Fruit fly (Drosophila melanogaster) whole organism, embryonic: ENCODE measurements around the gene Caper.
A peak's percentile ranks its signal among the peaks of the same experiment; 100 is the strongest.

Experiments used
- Aef1 ChIP-seq: fragments of 200-800 bp; sonication (Bioruptor generic); IDR thresholded peaks from 3 replicates; pipeline ENCODE4 v1.3.6; 2022; ENCODE audit warnings: missing biosample characterization, missing genetic modification characterization
- CG10267 ChIP-seq: fragments of 200-800 bp; sonication (Bioruptor generic); optimal IDR thresholded peaks from 2 replicates; lab custom pipeline; 2018; ENCODE audit warnings: missing biosample characterization, mild to moderate bottlenecking, missing genetic modification characterization, moderate library complexity
- CG10543 ChIP-seq: fragments of 200-800 bp; sonication (Bioruptor generic); optimal IDR thresholded peaks from 3 replicates; lab custom pipeline; 2017; ENCODE audit warnings: missing biosample characterization, mild to moderate bottlenecking, missing genetic modification characterization, moderate library complexity
- CG12155 ChIP-seq: fragments of 200-800 bp; sonication (Bioruptor generic); optimal IDR thresholded peaks from 3 replicates; lab custom pipeline; 2016; ENCODE audit warnings: missing biosample characterization, missing genetic modification characterization
- CG12659 ChIP-seq: fragments of 200-800 bp; sonication (Bioruptor generic); optimal IDR thresholded peaks from 3 replicates; lab custom pipeline; 2017; ENCODE audit warnings: mild to moderate bottlenecking, missing biosample characterization, missing genetic modification reagents, missing genetic modification characterization
- CG13123 ChIP-seq: fragments of 200-800 bp; sonication (Bioruptor generic); optimal IDR thresholded peaks from 2 replicates; lab custom pipeline; 2016; ENCODE audit warnings: missing biosample characterization, missing genetic modification characterization
- CG1647 ChIP-seq: fragments of 200-800 bp; sonication (Bioruptor generic); optimal IDR thresholded peaks from 3 replicates; lab custom pipeline; 2016; ENCODE audit warnings: missing biosample characterization, missing genetic modification characterization
- CG16813 ChIP-seq: fragments of 200-800 bp; sonication (Bioruptor generic); IDR thresholded peaks from 3 replicates; pipeline ENCODE4 v1.3.6; 2022; ENCODE audit warnings: missing biosample characterization, missing genetic modification characterization; ENCODE audit not compliant: partially characterized antibody
- CG17568 ChIP-seq: fragments of 200-800 bp; sonication (Bioruptor generic); optimal IDR thresholded peaks from 2 replicates; lab custom pipeline; 2018; ENCODE audit warnings: missing biosample characterization, mild to moderate bottlenecking, missing genetic modification characterization, moderate library complexity
- CG17829 ChIP-seq: fragments of 200-800 bp; optimal IDR thresholded peaks from 2 replicates; lab custom pipeline; 2019; ENCODE audit warnings: missing biosample characterization, mild to moderate bottlenecking, missing genetic modification characterization, moderate library complexity
- CG32532 ChIP-seq: fragments of 200-800 bp; sonication (Bioruptor generic); IDR thresholded peaks from 2 replicates; pipeline ENCODE4 v1.3.6; 2022; ENCODE audit warnings: missing biosample characterization, missing genetic modification characterization
- CG33213 ChIP-seq: fragments of 200-800 bp; sonication (Bioruptor generic); optimal IDR thresholded peaks from 3 replicates; lab custom pipeline; 2016; ENCODE audit warnings: missing biosample characterization, missing genetic modification characterization
- CG4617 ChIP-seq: fragments of 200-800 bp; sonication (Bioruptor generic); optimal IDR thresholded peaks from 3 replicates; lab custom pipeline; 2016; ENCODE audit warnings: missing biosample characterization, missing genetic modification characterization, borderline replicate concordance
- CG4707 ChIP-seq: fragments of 200-800 bp; sonication (Bioruptor generic); optimal IDR thresholded peaks from 2 replicates; lab custom pipeline; 2018; ENCODE audit warnings: missing biosample characterization, mild to moderate bottlenecking, missing genetic modification characterization, moderate library complexity
- CG6765 ChIP-seq: fragments of 200-800 bp; sonication (Bioruptor generic); optimal IDR thresholded peaks from 3 replicates; lab custom pipeline; 2017; ENCODE audit warnings: missing biosample characterization, mild to moderate bottlenecking, missing genetic modification characterization
- CG9727 ChIP-seq: fragments of 200-800 bp; sonication (Bioruptor generic); optimal IDR thresholded peaks from 3 replicates; lab custom pipeline; 2017; ENCODE audit warnings: missing biosample characterization, mild to moderate bottlenecking, missing genetic modification characterization
- CG9797 ChIP-seq: fragments of 200-800 bp; sonication (Bioruptor generic); optimal IDR thresholded peaks from 3 replicates; lab custom pipeline; 2018; ENCODE audit warnings: missing biosample characterization, mild to moderate bottlenecking, missing genetic modification characterization
- CG9932 ChIP-seq: fragments of 200-800 bp; sonication (Bioruptor generic); IDR thresholded peaks from 2 replicates; pipeline ENCODE4 v1.3.6; 2022; ENCODE audit warnings: missing biosample characterization, missing genetic modification characterization
- Camta ChIP-seq: fragments of 200-800 bp; sonication (Bioruptor generic); optimal IDR thresholded peaks from 2 replicates; lab custom pipeline; 2016; ENCODE audit warnings: missing biosample characterization, missing genetic modification characterization
- Dbx ChIP-seq: fragments of 200-800 bp; sonication (Bioruptor generic); IDR thresholded peaks from 3 replicates; pipeline ENCODE4 v1.3.6; 2022; ENCODE audit warnings: missing biosample characterization, missing genetic modification characterization
- E2f1 ChIP-seq: fragments of 200-800 bp; sonication (Bioruptor generic); IDR thresholded peaks from 2 replicates; pipeline ENCODE4 v1.3.6; 2022; ENCODE audit warnings: missing biosample characterization, missing genetic modification characterization
- Fer1 ChIP-seq: fragments of 200-800 bp; sonication (Bioruptor generic); optimal IDR thresholded peaks from 2 replicates; lab custom pipeline; 2017; ENCODE audit warnings: missing biosample characterization, mild to moderate bottlenecking, missing genetic modification characterization
- H2.0 ChIP-seq: fragments of 200-800 bp; sonication (Bioruptor generic); IDR thresholded peaks from 2 replicates; pipeline ENCODE4 v1.3.6; 2022; ENCODE audit warnings: missing biosample characterization, missing genetic modification characterization
- HmgD ChIP-seq: fragments of 200-800 bp; sonication (Bioruptor generic); optimal IDR thresholded peaks from 3 replicates; lab custom pipeline; 2016; ENCODE audit warnings: missing biosample characterization, missing genetic modification characterization
- Hmr ChIP-seq: fragments of 200-800 bp; sonication (Bioruptor generic); optimal IDR thresholded peaks from 3 replicates; lab custom pipeline; 2017; ENCODE audit warnings: mild to moderate bottlenecking, missing biosample characterization, missing genetic modification reagents, missing genetic modification characterization
- MBD-R2 ChIP-seq: fragments of 200-800 bp; sonication (Bioruptor generic); IDR thresholded peaks from 2 replicates; pipeline ENCODE4 v1.3.6; 2022; ENCODE audit warnings: missing biosample characterization, missing genetic modification characterization
- Meics ChIP-seq: fragments of 200-800 bp; sonication (Bioruptor generic); optimal IDR thresholded peaks from 2 replicates; lab custom pipeline; 2017; ENCODE audit warnings: missing biosample characterization, mild to moderate bottlenecking, missing genetic modification characterization
- NC2β ChIP-seq: fragments of 200-800 bp; sonication (Bioruptor generic); optimal IDR thresholded peaks from 2 replicates; lab custom pipeline; 2016; ENCODE audit warnings: missing biosample characterization, missing genetic modification characterization
- NfI ChIP-seq: fragments of 200-800 bp; sonication (Bioruptor generic); optimal IDR thresholded peaks from 3 replicates; lab custom pipeline; 2018; ENCODE audit warnings: missing biosample characterization, mild to moderate bottlenecking, missing genetic modification characterization, moderate library complexity
- Rfx ChIP-seq: fragments of 200-800 bp; sonication (Bioruptor generic); IDR thresholded peaks from 2 replicates; pipeline ENCODE4 v1.3.6; 2022; ENCODE audit warnings: missing biosample characterization, missing genetic modification characterization
- Sry-δ ChIP-seq: fragments of 200-800 bp; sonication (Bioruptor generic); optimal IDR thresholded peaks from 2 replicates; lab custom pipeline; 2016; ENCODE audit warnings: missing biosample characterization, missing genetic modification characterization
- btn ChIP-seq: fragments of 200-800 bp; sonication (Bioruptor generic); optimal IDR thresholded peaks from 2 replicates; lab custom pipeline; 2016; ENCODE audit warnings: missing biosample characterization, missing genetic modification characterization
- cad ChIP-seq: fragments of >200 bp; optimal IDR thresholded peaks from 2 replicates; lab custom pipeline; 2017; ENCODE audit warnings: missing biosample characterization, missing genetic modification characterization
- crp ChIP-seq, 2 experiments: fragments of 200-800 bp; sonication (Bioruptor generic); optimal IDR thresholded peaks; 2 replicates in 1 of 2; 3 replicates in 1 of 2; lab custom pipeline; 2017; ENCODE audit warnings: missing biosample characterization in 2 of 2, missing genetic modification characterization in 2 of 2, mild to moderate bottlenecking in 1 of 2, moderate library complexity in 1 of 2
- disco-r ChIP-seq: fragments of 200-800 bp; sonication (Bioruptor generic); optimal IDR thresholded peaks from 2 replicates; lab custom pipeline; 2016; ENCODE audit warnings: missing biosample characterization, missing genetic modification characterization
- hkb ChIP-seq, 2 experiments: fragments of 200-800 bp in 1 of 2; fragments of >200 bp in 1 of 2; sonication (Bioruptor generic) in 1 of 2; IDR thresholded peaks in 1 of 2; optimal IDR thresholded peaks in 1 of 2; 2 replicates each; pipeline versions ENCODE4 v1.3.6 to Lab custom; 2017 to 2022; ENCODE audit warnings: missing biosample characterization in 1 of 2, missing genetic modification characterization in 1 of 2
- ind ChIP-seq: fragments of 200-800 bp; sonication (Bioruptor generic); optimal IDR thresholded peaks from 3 replicates; lab custom pipeline; 2016; ENCODE audit warnings: missing biosample characterization, missing genetic modification characterization
- klu ChIP-seq: fragments of 200-800 bp; sonication (Bioruptor generic); IDR thresholded peaks from 2 replicates; pipeline ENCODE4 v1.3.6; 2022; ENCODE audit warnings: missing biosample characterization, missing genetic modification characterization
- lov ChIP-seq, 2 experiments: fragments of 200-800 bp in 1 of 2; fragments of >200 bp in 1 of 2; sonication (Bioruptor generic) in 1 of 2; IDR thresholded peaks in 1 of 2; optimal IDR thresholded peaks in 1 of 2; 2 replicates in 1 of 2; 3 replicates in 1 of 2; pipeline versions ENCODE4 v1.3.6 to Lab custom; 2017 to 2022; ENCODE audit warnings: missing biosample characterization in 1 of 2, missing genetic modification characterization in 1 of 2
- nerfin-1 ChIP-seq: fragments of 200-800 bp; sonication (Bioruptor generic); optimal IDR thresholded peaks from 3 replicates; lab custom pipeline; 2019; ENCODE audit warnings: missing biosample characterization, mild to moderate bottlenecking, missing genetic modification characterization, moderate library complexity
- nmo ChIP-seq: fragments of 200-800 bp; sonication (Bioruptor generic); optimal IDR thresholded peaks from 2 replicates; lab custom pipeline; 2018; ENCODE audit warnings: missing biosample characterization, mild to moderate bottlenecking, missing genetic modification characterization, moderate library complexity
- pzg ChIP-seq: fragments of 200-800 bp; sonication (Bioruptor generic); optimal IDR thresholded peaks from 3 replicates; lab custom pipeline; 2018; ENCODE audit warnings: missing biosample characterization, mild to moderate bottlenecking, missing genetic modification characterization, moderate library complexity
- sens ChIP-seq: fragments of 200-800 bp; sonication (Bioruptor generic); peaks from one replicate; lab custom pipeline; 2016; ENCODE audit warnings: missing biosample characterization, missing genetic modification characterization
- tap ChIP-seq: fragments of 200-800 bp; optimal IDR thresholded peaks from 3 replicates; lab custom pipeline; 2019; ENCODE audit warnings: missing biosample characterization, mild to moderate bottlenecking, missing genetic modification characterization, moderate library complexity
- tx ChIP-seq: fragments of 200-800 bp; sonication (Bioruptor generic); optimal IDR thresholded peaks from 2 replicates; lab custom pipeline; 2016; ENCODE audit warnings: missing biosample characterization, missing genetic modification characterization
- unc-4 ChIP-seq: fragments of 200-800 bp; sonication (Bioruptor generic); IDR thresholded peaks from 2 replicates; pipeline ENCODE4 v1.3.6; 2022; ENCODE audit warnings: missing biosample characterization, missing genetic modification characterization; ENCODE audit not compliant: partially characterized antibody

Caper gene

DNA sequence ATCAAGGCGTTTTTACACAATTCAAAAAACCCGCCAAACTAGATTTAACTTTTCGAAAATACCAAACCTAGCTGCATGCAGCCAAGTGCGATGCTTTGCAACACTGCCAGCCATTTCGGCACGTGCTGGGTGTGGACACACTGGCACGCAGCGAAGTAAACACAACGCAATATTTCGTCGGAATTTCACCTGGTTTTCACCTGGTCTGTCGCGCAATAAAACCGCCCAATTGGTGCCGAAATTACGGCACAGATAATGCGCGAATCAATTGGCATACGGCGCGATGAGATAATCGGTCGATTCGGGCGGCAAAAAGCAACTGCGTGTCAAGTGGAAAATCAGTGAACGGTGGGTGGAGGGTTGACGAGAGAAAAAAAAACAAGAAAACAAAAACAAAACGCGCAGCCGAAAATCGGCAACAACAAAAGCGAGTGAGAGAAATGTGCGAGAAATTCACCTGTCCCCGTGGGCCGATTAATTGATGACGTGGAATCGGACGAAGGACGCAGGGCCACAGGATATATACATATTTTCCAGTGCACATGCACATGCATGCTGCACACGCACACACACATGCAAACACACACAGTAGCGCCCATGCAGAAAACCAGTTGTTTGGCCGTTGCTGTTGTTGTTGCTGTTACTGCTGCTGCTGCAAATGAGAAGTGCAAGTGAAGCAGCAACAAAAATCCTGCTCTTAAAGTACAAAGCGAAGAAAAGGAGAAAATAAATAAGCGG, 23.8 kb downstream of the Caper start, which contains the start of gene Mnn1 (continued):
- TF ChIP-seq Rfx (GFP tag; lab: Robert Waterston, UW) (peak; percentile 72), Aef1 (peak; percentile 27; the same call in 1 of the 3 replicates), CG13123 (no peak), E2f1 (0 out of 2 replicates have a peak, but pooled peaks have one; percentile 15), CG9727 (GFP tag; lab: Kevin White, UChicago) (no peak), H2.0 (GFP tag; lab: Robert Waterston, UW) (no peak), CG17829 (peak; percentile 61), CG4707 (GFP tag; lab: Kevin White, UChicago) (no peak), CG1647 (GFP tag; lab: Kevin White, UChicago) (peak; percentile 29), nmo (GFP tag; lab: Kevin White, UChicago) (peak; percentile 73), MBD-R2 (GFP tag; lab: Robert Waterston, UW) (peak; percentile 47; the same call in 1 of the 2 replicates), CG17568 (GFP tag; lab: Kevin White, UChicago) (no peak), Sry-δ (GFP tag; lab: Kevin White, UChicago) (peak; percentile 54), HmgD (GFP tag; lab: Kevin White, UChicago) (peak; percentile 52), NfI (peak; percentile 57), NC2β (GFP tag; lab: Kevin White, UChicago) (peak; percentile 30), tx (GFP tag; lab: Kevin White, UChicago) (peak; percentile 51), CG9797 (peak; percentile 92), Dbx (GFP tag; lab: Robert Waterston, UW) (peak; percentile 51; the same call in 2 of the 3 replicates), CG4617 (GFP tag; lab: Kevin White, UChicago) (peak; percentile 73), CG10543 (GFP tag; lab: Kevin White, UChicago) (peak; percentile 68), CG6765 (peak; percentile 21), sens (peak; percentile 81), Meics (GFP tag; lab: Kevin White, UChicago) (peak; percentile 93), tap (tag; lab: Kevin White, UChicago) (no peak), lov (optimal IDR thresholded peaks at IDR 0.05; lab: Kevin White, UChicago) (no peak), lov (GFP tag; IDR thresholded peaks at IDR 0.05; lab: Robert Waterston, UW) (0 out of 3 replicates have a peak, but pooled peaks have one; percentile 31), Fer1 (GFP tag; lab: Kevin White, UChicago) (peak; percentile 67), pzg (GFP tag; lab: Kevin White, UChicago) (peak; percentile 98), klu (GFP tag; lab: Robert Waterston, UW) (peak; percentile 25; the same call in 1 of the 2 replicates), hkb (optimal IDR thresholded peaks at IDR 0.05; lab: Kevin White, UChicago) (peak; percentile 6), hkb (GFP tag; IDR thresholded peaks at IDR 0.05; lab: Robert Waterston, UW) (peak; percentile 44; the same call in 1 of the 2 replicates), Camta (GFP tag; lab: Kevin White, UChicago) (peak; percentile 4), CG9932 (GFP tag; lab: Robert Waterston, UW) (peak; percentile 65), Hmr (GFP tag; lab: Kevin White, UChicago) (no peak), CG12659 (peak; percentile 71), btn (peak; percentile 6), CG12155 (peak; percentile 36), nerfin-1 (tag; lab: Kevin White, UChicago) (peak; percentile 97), CG33213 (GFP tag; lab: Kevin White, UChicago) (peak; percentile 66), disco-r (GFP tag; lab: Kevin White, UChicago) (no peak), CG10267 (tag; lab: Kevin White, UChicago) (peak; percentile 98), crp (GFP tag; optimal IDR thresholded peaks at IDR 0.05; lab: Kevin White, UChicago) (peak in 1 of 2 experiments; percentile 55), unc-4 (peak; percentile 53; the same call in 1 of the 2 replicates), CG16813 (GFP tag; lab: Robert Waterston, UW) (peak; percentile 21; the same call in 2 of the 3 replicates), CG32532 (peak; percentile 34; the same call in 1 of the 2 replicates), ind (GFP tag; lab: Kevin White, UChicago) (peak; percentile 29), cad (GFP tag; lab: Kevin White, UChicago) (no peak)
